Worm (Caenorhabditis elegans): ENCODE data around the gene dyf-11.

Gene dyf-11

ce11 chrX:763452-763851 lies at the start of gene dyf-11:
dyf-11 (plus strand) TSS chrX:763752.
- TF ChIP-seq flt-1 (GFP tag; IDR thresholded peaks at IDR 0.05) (no peak), tab-1 (GFP tag; IDR thresholded peaks at IDR 0.05) (no peak), T22C8.4 (GFP tag; IDR thresholded peaks at IDR 0.05) (no peak), ztf-29 (GFP tag; IDR thresholded peaks at IDR 0.05) (no peak), med-1 (GFP tag; optimal IDR thresholded peaks at IDR 0.05; ENCODE audit: insufficient read depth) (no peak), ref-1 (GFP tag; conservative IDR thresholded peaks at IDR 0.05) (no peak), klf-2 (GFP tag; conservative IDR thresholded peaks at IDR 0.05) (no peak), ztf-23 (GFP tag; IDR thresholded peaks at IDR 0.05) (no peak)

DNA sequence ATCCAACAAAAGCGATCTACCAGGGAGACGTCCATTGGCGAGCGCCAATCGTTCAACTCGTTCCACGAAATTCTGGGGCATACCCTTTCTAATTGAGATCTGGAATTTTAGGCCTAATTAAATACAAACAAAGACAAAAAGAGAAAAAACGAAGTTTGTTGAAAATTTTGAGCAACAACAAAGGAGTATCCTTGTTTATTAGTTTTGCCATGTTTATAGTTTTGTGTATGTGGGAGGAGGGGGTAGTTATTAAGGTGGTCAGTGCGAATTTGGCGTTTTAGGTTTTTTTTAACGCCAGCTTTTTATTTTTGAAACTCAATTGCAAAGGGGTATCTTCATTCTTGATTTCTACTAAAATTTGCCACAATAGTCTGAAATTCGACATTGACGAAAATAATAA lies 49.2 kb upstream of the dyf-11 start, which contains the start of gene irk-2:
TSS of gene irk-2 (minus strand) at position 101 of the 400 bp plus-strand sequence.
- TF ChIP-seq tab-1 (GFP tag; IDR thresholded peaks at IDR 0.05) (no peak), ztf-29 (GFP tag; IDR thresholded peaks at IDR 0.05) (no peak), flt-1 (GFP tag; IDR thresholded peaks at IDR 0.05) (no peak), ztf-23 (GFP tag; IDR thresholded peaks at IDR 0.05) (no peak), ref-1 (GFP tag; conservative IDR thresholded peaks at IDR 0.05) (no peak), cog-1 (tag; optimal IDR thresholded peaks at IDR 0.05) (no peak), med-1 (GFP tag; optimal IDR thresholded peaks at IDR 0.05; ENCODE audit: insufficient read depth) (no peak), T22C8.4 (GFP tag; IDR thresholded peaks at IDR 0.05) (no peak), klf-2 (GFP tag; conservative IDR thresholded peaks at IDR 0.05) (no peak)

DNA sequence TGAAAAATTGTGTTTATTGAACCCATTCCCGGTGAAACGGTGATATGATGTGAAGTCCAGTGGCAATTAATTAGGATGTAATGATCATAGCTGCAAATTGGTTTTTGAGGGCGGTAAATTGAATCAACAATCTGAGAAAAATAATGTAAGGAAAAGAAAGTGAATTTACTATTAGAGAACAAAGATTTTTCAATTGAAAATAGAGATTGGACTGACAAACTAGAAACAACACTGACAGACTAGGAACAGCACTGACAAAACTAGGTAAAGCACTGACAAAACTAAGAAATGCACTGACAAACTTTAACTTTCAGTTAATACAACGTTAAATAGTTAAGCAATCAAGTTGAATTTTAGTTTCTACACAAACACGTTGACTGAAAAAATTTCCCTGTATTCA lies 37.7 kb upstream of the dyf-11 start, which contains the start of gene sli-1:
TSS of gene sli-1 (minus strand) at position 101 of the 400 bp plus-strand sequence.
- TF ChIP-seq cog-1 (tag; optimal IDR thresholded peaks at IDR 0.05) (no peak), med-1 (GFP tag; optimal IDR thresholded peaks at IDR 0.05; ENCODE audit: insufficient read depth) (no peak), ref-1 (GFP tag; conservative IDR thresholded peaks at IDR 0.05) (no peak), tab-1 (GFP tag; IDR thresholded peaks at IDR 0.05) (no peak), ztf-23 (GFP tag; IDR thresholded peaks at IDR 0.05) (no peak), klf-2 (GFP tag; conservative IDR thresholded peaks at IDR 0.05) (no peak), ztf-29 (GFP tag; IDR thresholded peaks at IDR 0.05) (no peak), T22C8.4 (GFP tag; IDR thresholded peaks at IDR 0.05) (no peak), flt-1 (GFP tag; IDR thresholded peaks at IDR 0.05) (no peak)

- TF ChIP-seq ref-1 (GFP tag; conservative IDR thresholded peaks at IDR 0.05) (no peak), T22C8.4 (GFP tag; IDR thresholded peaks at IDR 0.05) (no peak), med-1 (GFP tag; optimal IDR thresholded peaks at IDR 0.05; ENCODE audit: insufficient read depth) (no peak), ztf-29 (GFP tag; IDR thresholded peaks at IDR 0.05) (no peak), klf-2 (GFP tag; conservative IDR thresholded peaks at IDR 0.05) (no peak)
Observed at ce11 chrX:726295-726694, 37.3 kb upstream of the dyf-11 start.

DNA sequence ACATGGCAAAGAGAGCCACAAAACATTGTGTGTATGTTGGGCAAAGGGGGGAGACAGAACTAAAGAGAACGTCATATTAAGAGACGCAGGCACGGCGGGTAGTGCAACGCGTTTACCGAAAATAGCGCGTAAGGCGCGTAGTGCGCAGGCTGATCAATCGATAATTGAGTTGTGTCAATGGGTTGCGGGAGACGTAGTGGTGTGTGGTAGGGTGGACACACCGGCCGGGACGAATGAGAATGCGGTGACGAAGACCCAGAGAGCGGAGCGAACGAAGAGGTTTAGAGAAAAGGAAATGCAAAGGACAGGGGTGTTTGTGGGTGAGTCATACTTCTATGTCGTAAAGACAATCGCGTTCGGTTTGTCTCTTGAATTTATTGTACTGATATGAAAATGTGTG lies 35.8 kb upstream of the dyf-11 start:
- TF ChIP-seq klf-2 (GFP tag; conservative IDR thresholded peaks at IDR 0.05) = no peak
- peak; percentile 50; the same call in 1 of the 2 replicates for TF ChIP-seq tab-1 (GFP tag; IDR thresholded peaks at IDR 0.05)
- TF ChIP-seq cog-1 (tag; optimal IDR thresholded peaks at IDR 0.05) = peak; percentile 85
- peak; percentile 100 for TF ChIP-seq T22C8.4 (GFP tag; IDR thresholded peaks at IDR 0.05)
- no peak for TF ChIP-seq ztf-23 (GFP tag; IDR thresholded peaks at IDR 0.05)

DNA sequence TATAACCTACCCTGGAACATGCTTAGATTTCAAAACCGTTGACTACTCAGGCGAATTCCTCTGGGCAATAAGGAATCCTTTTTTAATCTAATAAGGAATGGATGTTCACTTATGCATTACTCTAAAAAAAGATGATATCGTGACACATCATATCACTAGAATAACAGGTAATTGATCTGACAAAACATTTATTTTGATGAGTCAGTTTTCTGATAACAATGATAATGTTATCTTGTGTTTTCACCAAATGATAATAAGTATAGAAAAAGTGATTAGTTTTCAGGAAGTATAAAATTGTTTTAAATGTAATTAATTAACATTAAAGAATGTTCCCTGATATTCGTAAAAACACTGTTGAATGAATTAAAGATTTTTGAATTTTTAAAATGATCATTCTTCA lies 34.5 kb upstream of the dyf-11 start:
- TF ChIP-seq cog-1 (tag; optimal IDR thresholded peaks at IDR 0.05) (no peak), ztf-29 (GFP tag; IDR thresholded peaks at IDR 0.05) (no peak), tab-1 (GFP tag; IDR thresholded peaks at IDR 0.05) (no peak), ref-1 (GFP tag; conservative IDR thresholded peaks at IDR 0.05) (no peak), med-1 (GFP tag; optimal IDR thresholded peaks at IDR 0.05; ENCODE audit: insufficient read depth) (no peak), flt-1 (GFP tag; IDR thresholded peaks at IDR 0.05) (no peak), T22C8.4 (GFP tag; IDR thresholded peaks at IDR 0.05) (no peak), ztf-23 (GFP tag; IDR thresholded peaks at IDR 0.05) (no peak), klf-2 (GFP tag; conservative IDR thresholded peaks at IDR 0.05) (no peak)

DNA sequence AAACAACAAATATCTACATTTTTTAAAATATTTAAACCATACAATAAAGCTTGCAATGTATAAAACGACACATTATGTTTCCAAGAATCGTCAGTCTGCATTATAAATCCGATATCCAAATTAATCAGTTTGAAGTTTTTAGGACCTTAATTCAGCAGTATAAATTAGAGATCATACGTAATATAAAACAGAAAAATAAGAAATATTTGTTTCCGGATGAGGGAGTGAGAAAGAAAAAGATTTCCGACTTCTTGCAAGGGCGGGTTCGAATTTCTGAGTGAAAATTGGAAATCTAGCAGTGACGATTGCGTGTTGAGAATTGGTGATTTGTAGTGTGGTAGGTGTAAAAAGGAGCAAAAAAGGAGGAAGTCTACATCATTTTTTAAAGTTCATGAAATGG lies 28.0 kb upstream of the dyf-11 start, which contains the start of gene npr-19:
TSS of gene npr-19 (minus strand) at position 101 of the 400 bp plus-strand sequence.
- TF ChIP-seq cog-1 (tag; optimal IDR thresholded peaks at IDR 0.05) = no peak

DNA sequence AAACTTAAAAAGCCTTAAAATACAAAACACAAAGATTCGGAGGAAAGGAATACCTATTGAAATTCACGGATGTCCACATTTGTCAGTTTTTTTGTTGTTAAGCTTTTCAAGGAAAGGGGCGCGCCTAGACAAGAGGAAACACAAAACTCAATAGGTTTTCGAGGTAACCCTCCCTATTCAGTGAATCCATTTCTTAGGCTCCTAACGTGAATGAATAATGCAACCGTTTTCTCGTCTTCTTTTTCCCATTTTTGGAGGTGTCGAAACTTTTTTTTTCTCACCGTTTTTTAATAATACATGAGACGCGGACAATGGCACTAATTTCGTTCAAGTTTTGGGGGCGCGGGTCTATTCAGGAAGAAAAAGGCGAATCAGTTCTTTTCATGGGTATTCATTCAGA lies 26.6 kb upstream of the dyf-11 start:
- TF ChIP-seq ztf-29 (GFP tag; IDR thresholded peaks at IDR 0.05) = no peak
- TF ChIP-seq flt-1 (GFP tag; IDR thresholded peaks at IDR 0.05) = no peak
- TF ChIP-seq ref-1 (GFP tag; conservative IDR thresholded peaks at IDR 0.05) = no peak
- no peak for TF ChIP-seq klf-2 (GFP tag; conservative IDR thresholded peaks at IDR 0.05)
- no peak for TF ChIP-seq tab-1 (GFP tag; IDR thresholded peaks at IDR 0.05)
- TF ChIP-seq med-1 (GFP tag; optimal IDR thresholded peaks at IDR 0.05; ENCODE audit: insufficient read depth) = no peak
- no peak for TF ChIP-seq T22C8.4 (GFP tag; IDR thresholded peaks at IDR 0.05)
- no peak for TF ChIP-seq cog-1 (tag; optimal IDR thresholded peaks at IDR 0.05)
- no peak for TF ChIP-seq ztf-23 (GFP tag; IDR thresholded peaks at IDR 0.05)

ce11 chrX:748319-748718 lies 15.2 kb upstream of the dyf-11 start:
- no peak for TF ChIP-seq tab-1 (GFP tag; IDR thresholded peaks at IDR 0.05)
- TF ChIP-seq T22C8.4 (GFP tag; IDR thresholded peaks at IDR 0.05) = no peak
- TF ChIP-seq cog-1 (tag; optimal IDR thresholded peaks at IDR 0.05) = no peak
- no peak for TF ChIP-seq ztf-23 (GFP tag; IDR thresholded peaks at IDR 0.05)

- TF ChIP-seq flt-1 (GFP tag; IDR thresholded peaks at IDR 0.05) = no peak
Observed at ce11 chrX:759634-760033, 3.9 kb upstream of the dyf-11 start, which contains the start of gene aex-3. aex-3 (minus strand) TSS chrX:759734.

ce11 chrX:760579-760978 lies 3.0 kb upstream of the dyf-11 start:
- no peak for TF ChIP-seq tab-1 (GFP tag; IDR thresholded peaks at IDR 0.05)
- no peak for TF ChIP-seq med-1 (GFP tag; optimal IDR thresholded peaks at IDR 0.05; ENCODE audit: insufficient read depth)
- TF ChIP-seq flt-1 (GFP tag; IDR thresholded peaks at IDR 0.05) = no peak
- no peak for TF ChIP-seq ztf-29 (GFP tag; IDR thresholded peaks at IDR 0.05)
- TF ChIP-seq klf-2 (GFP tag; conservative IDR thresholded peaks at IDR 0.05) = no peak
- TF ChIP-seq T22C8.4 (GFP tag; IDR thresholded peaks at IDR 0.05) = no peak
- TF ChIP-seq ztf-23 (GFP tag; IDR thresholded peaks at IDR 0.05) = no peak
- no peak for TF ChIP-seq cog-1 (tag; optimal IDR thresholded peaks at IDR 0.05)
- no peak for TF ChIP-seq ref-1 (GFP tag; conservative IDR thresholded peaks at IDR 0.05)

Data from whole organism, midembryonic.